Worm (Caenorhabditis elegans) whole organism, L4 larva: ENCODE measurements around the gene irld-62.

Source experiments
- ceh-44 ChIP-seq: fragments of 200-800 bp; sonication (Bioruptor generic); IDR thresholded peaks from 2 replicates; pipeline ENCODE4 v1.3.6; 2022; ENCODE audit warnings: missing genetic modification reagents, missing genetic modification characterization, missing compliant biosample characterization
- fkh-10 ChIP-seq: fragments of 150-350 bp; optimal IDR thresholded peaks from 2 replicates; lab custom pipeline; 2014; ENCODE audit warnings: missing biosample characterization, missing genetic modification reagents, missing genetic modification characterization
- hlh-30 ChIP-seq: sonication (generic microtip); optimal IDR thresholded peaks from 2 replicates; lab custom pipeline; 2017; ENCODE audit warnings: antibody characterized with exemption, mild to moderate bottlenecking, missing genetic modification characterization, missing compliant biosample characterization; ENCODE audit not compliant: insufficient read depth
- hmg-1.1 ChIP-seq: fragments of 200-800 bp; sonication (Bioruptor generic); IDR thresholded peaks from 2 replicates; pipeline ENCODE4 v1.3.6; 2022; ENCODE audit warnings: missing genetic modification reagents, missing genetic modification characterization, missing compliant biosample characterization
- lin-13 ChIP-seq: fragments of 150-350 bp; optimal IDR thresholded peaks from 2 replicates; lab custom pipeline; 2014; ENCODE audit warnings: missing biosample characterization, missing genetic modification reagents, missing genetic modification characterization
- lin-29 ChIP-seq: fragments of 200-800 bp; sonication (Bioruptor generic); IDR thresholded peaks from 2 replicates; pipeline ENCODE4 v1.3.6; 2022; ENCODE audit warnings: missing genetic modification reagents, missing genetic modification characterization, missing compliant biosample characterization
- mdl-1 ChIP-seq, 2 experiments: fragments of 150-350 bp in 1 of 2; sonication (generic microtip) in 1 of 2; optimal IDR thresholded peaks; 2 replicates each; lab custom pipeline; 2014 to 2017; ENCODE audit warnings: missing biosample characterization in 2 of 2, missing genetic modification characterization in 2 of 2
- mxl-2 ChIP-seq: fragments of 200-800 bp; sonication (Bioruptor generic); conservative IDR thresholded peaks from 2 replicates; pipeline ENCODE4 v1.3.6; 2022; ENCODE audit warnings: missing genetic modification reagents, missing genetic modification characterization, missing compliant biosample characterization
- nhr-237 ChIP-seq: sonication (generic microtip); optimal IDR thresholded peaks from 2 replicates; lab custom pipeline; 2017; ENCODE audit warnings: missing biosample characterization, missing genetic modification characterization
- nhr-25 ChIP-seq: sonication (generic microtip); optimal IDR thresholded peaks from 2 replicates; lab custom pipeline; 2017; ENCODE audit warnings: missing genetic modification characterization, mild to moderate bottlenecking, missing compliant biosample characterization, antibody characterized with exemption, moderate library complexity, borderline replicate concordance; ENCODE audit not compliant: insufficient read depth
- nhr-41 ChIP-seq: fragments of 200-800 bp; sonication (Bioruptor generic); IDR thresholded peaks from 2 replicates; pipeline ENCODE4 v1.3.6; 2022; ENCODE audit warnings: missing genetic modification reagents, missing genetic modification characterization, missing compliant biosample characterization
- nhr-48 ChIP-seq: sonication (generic microtip); optimal IDR thresholded peaks from 2 replicates; lab custom pipeline; 2016; ENCODE audit warnings: mild to moderate bottlenecking, missing genetic modification characterization, missing compliant biosample characterization
- nhr-77 ChIP-seq: fragments of 150-350 bp; optimal IDR thresholded peaks from 2 replicates; lab custom pipeline; 2014; ENCODE audit warnings: missing biosample characterization, missing genetic modification characterization
- unc-62 ChIP-seq, 3 experiments: fragments of 150-350 bp in 1 of 3; sonication (generic microtip); optimal IDR thresholded peaks in 2 of 3; peaks in 1 of 3; 1 replicate in 1 of 3; 2 replicates in 2 of 3; lab custom pipeline; 2014 to 2017; ENCODE audit warnings: missing biosample characterization in 3 of 3, missing genetic modification characterization in 3 of 3, missing genetic modification reagents in 3 of 3, missing genotype in 1 of 3

ce11 chrV:15315827-15316527, 5.1 kb downstream of the irld-62 start, which contains the start of the genes srt-22 and nhr-246:
- TF ChIP-seq nhr-77 (no peak), unc-62 (GFP tag; optimal IDR thresholded peaks at IDR 0.05 in 1 of 2; lab: Kevin White, UChicago) (no peak), unc-62 (tag; optimal IDR thresholded peaks at IDR 0.05; lab: Kevin White, UChicago) (no peak), nhr-25 (tag; lab: Kevin White, UChicago) (no peak), nhr-48 (no peak), fkh-10 (no peak), hmg-1.1 (no peak), nhr-41 (GFP tag; lab: Robert Waterston, UW) (no peak), mdl-1 (tag; optimal IDR thresholded peaks at IDR 0.05; lab: Kevin White, UChicago) (no peak), ceh-44 (GFP tag; lab: Robert Waterston, UW) (no peak), nhr-237 (no peak), hlh-30 (tag; lab: Kevin White, UChicago) (no peak), lin-13 (GFP tag; lab: Kevin White, UChicago) (no peak), lin-29 (GFP tag; lab: Robert Waterston, UW) (no peak), mxl-2 (GFP tag; lab: Robert Waterston, UW) (no peak)
